Worm (Caenorhabditis elegans): ENCODE results near the gene best-21.
"Not testable (repeated sequence)": the region's sequence is repeated elsewhere in the genome, so short reads cannot be mapped to it uniquely, and the experiment has no call there.

best-21 gene

DNA sequence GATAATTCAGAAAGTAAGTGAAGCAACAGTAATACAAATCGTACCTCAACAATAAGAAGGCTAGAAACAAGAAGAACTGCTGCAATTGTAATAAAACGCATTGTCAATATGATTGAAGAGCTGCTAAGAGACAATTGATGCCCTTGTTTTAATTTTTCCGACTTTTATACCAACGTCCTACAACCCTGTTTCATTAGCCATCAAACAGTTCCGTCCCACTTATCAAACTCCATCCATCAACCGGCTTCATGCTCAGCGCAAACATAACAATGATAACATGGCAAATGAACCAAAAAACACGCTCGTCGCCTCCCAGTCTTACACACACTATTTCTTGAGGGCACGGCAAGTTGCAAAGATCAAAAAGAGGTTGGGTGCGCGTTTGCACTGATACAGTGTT lies 11.1 kb upstream of the best-21 start, which contains the start of gene pqn-90:
Gene pqn-90, minus strand, starts transcription at position 101 of the 400 bp plus-strand sequence.
- TF ChIP-seq daf-12 (tag; optimal IDR thresholded peaks at IDR 0.05): no peak

- TF ChIP-seq nfya-1 (tag; optimal IDR thresholded peaks at IDR 0.05; ENCODE audit: insufficient read depth) (no peak), ztf-11 (tag; optimal IDR thresholded peaks at IDR 0.05) (no peak), pqm-1 (tag; optimal IDR thresholded peaks at IDR 0.05) (no peak), jun-1 (tag; optimal IDR thresholded peaks at IDR 0.05) (no peak), fos-1 (tag; optimal IDR thresholded peaks at IDR 0.05) (no peak)
Observed at ce11 chrIV:15291607-15292006, 10.6 kb upstream of the best-21 start, which contains the start of gene pqn-91. Gene pqn-91 (plus strand): TSS chrIV:15291907.

- no peak for TF ChIP-seq ceh-16 (tag; optimal IDR thresholded peaks at IDR 0.05)
- no peak for TF ChIP-seq ztf-4 (tag; optimal IDR thresholded peaks at IDR 0.05)
- TF ChIP-seq nhr-77 (tag; optimal IDR thresholded peaks at IDR 0.05): no peak
- TF ChIP-seq nhr-23 (tag; optimal IDR thresholded peaks at IDR 0.05): no peak
- no peak for TF ChIP-seq egl-5 (tag; optimal IDR thresholded peaks at IDR 0.05)
- no peak for TF ChIP-seq lin-15B (tag; optimal IDR thresholded peaks at IDR 0.05)
- no peak for TF ChIP-seq sea-2 (GFP tag; optimal IDR thresholded peaks at IDR 0.05)
- TF ChIP-seq R02D3.7 (tag; optimal IDR thresholded peaks at IDR 0.05): no peak
- TF ChIP-seq fkh-2 (tag; optimal IDR thresholded peaks at IDR 0.05): no peak
- TF ChIP-seq mdl-1 (tag; optimal IDR thresholded peaks at IDR 0.05): no peak
- TF ChIP-seq zag-1 (tag; optimal IDR thresholded peaks at IDR 0.05): no peak
- TF ChIP-seq ceh-9 (tag; optimal IDR thresholded peaks at IDR 0.05): no peak
- no peak for TF ChIP-seq pha-4 (tag; optimal IDR thresholded peaks at IDR 0.05)
- no peak for TF ChIP-seq nhr-76 (tag; optimal IDR thresholded peaks at IDR 0.05)
- no peak for TF ChIP-seq lsy-12 (tag; optimal IDR thresholded peaks at IDR 0.05)
- no peak for TF ChIP-seq fkh-10 (GFP tag; optimal IDR thresholded peaks at IDR 0.05)
- TF ChIP-seq ZK546.5 (tag; optimal IDR thresholded peaks at IDR 0.05): no peak
- no peak for TF ChIP-seq nhr-12 (tag; optimal IDR thresholded peaks at IDR 0.05)
- no peak for TF ChIP-seq nhr-67 (tag; optimal IDR thresholded peaks at IDR 0.05)
- TF ChIP-seq elt-2 (tag; optimal IDR thresholded peaks at IDR 0.05): no peak
Observed at ce11 chrIV:15294040-15294439, 8.2 kb upstream of the best-21 start, which contains the start of gene Y73F8A.10. Gene Y73F8A.10 (plus strand): TSS chrIV:15294340.

DNA sequence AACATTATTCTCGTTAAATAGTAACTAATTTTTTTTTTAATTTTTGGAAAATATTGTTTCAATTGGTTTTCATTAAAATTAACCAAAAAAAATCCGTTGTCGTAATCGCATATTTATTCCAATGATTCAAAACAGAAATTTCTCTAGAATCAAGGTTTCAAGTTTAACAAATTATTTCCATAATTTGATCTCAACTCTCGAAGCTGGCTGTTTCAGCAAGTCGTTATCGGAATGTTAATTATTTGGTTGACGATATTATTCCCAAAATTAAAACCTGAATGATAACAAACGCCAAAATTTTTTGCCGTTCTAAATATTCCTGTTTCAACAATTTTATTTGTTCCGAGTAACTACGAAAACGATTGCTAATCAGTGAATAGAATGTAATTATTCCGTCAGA lies 2.2 kb upstream of the best-21 start:
- TF ChIP-seq egl-27 (tag; optimal IDR thresholded peaks at IDR 0.05) (no peak), ceh-82 (tag; optimal IDR thresholded peaks at IDR 0.05) (no peak)

ce11 chrIV:15311590-15311989 lies 9.3 kb downstream of the best-21 start, which contains the start of gene Y73F8A.12:
Gene Y73F8A.12 (minus strand): TSS chrIV:15311690.
- not testable (repeated sequence) for TF ChIP-seq ceh-28, nhr-25, nhr-28 (tag; optimal IDR thresholded peaks at IDR 0.05)

ce11 chrIV:15312008-15312407 lies 9.8 kb downstream of the best-21 start, which contains the start of gene Y73F8A.13:
Gene Y73F8A.13 (plus strand): TSS chrIV:15312247.
- TF ChIP-seq hmg-11 (tag; optimal IDR thresholded peaks at IDR 0.05) (no peak), tbx-2 (tag; optimal IDR thresholded peaks at IDR 0.05) (no peak), pha-4 (tag; optimal IDR thresholded peaks at IDR 0.05) (peak; percentile 71)

DNA sequence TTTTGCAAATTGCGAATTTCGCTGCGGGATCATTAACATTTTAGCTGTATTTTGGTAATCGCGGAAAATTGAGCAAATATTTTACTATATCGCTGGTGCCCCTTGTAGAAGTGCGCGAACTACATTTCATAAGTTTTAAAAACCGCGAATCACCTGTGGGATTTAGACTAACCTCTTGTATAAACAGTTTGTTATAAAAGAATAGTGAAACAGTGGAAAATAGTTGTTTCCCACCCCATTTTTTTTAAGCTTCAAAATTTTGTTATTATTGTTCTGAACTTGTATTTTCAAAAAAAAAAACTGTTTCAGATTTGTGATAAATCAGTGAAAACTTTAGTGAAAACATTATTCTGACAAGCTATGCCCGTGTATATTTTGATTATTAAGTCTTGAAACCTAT lies 13.3 kb downstream of the best-21 start:
- no peak for TF ChIP-seq ztf-11 (tag; optimal IDR thresholded peaks at IDR 0.05)
- no peak for TF ChIP-seq sea-2 (GFP tag; optimal IDR thresholded peaks at IDR 0.05)
- TF ChIP-seq nhr-237 (tag; optimal IDR thresholded peaks at IDR 0.05): no peak
- TF ChIP-seq eor-1 (tag; optimal IDR thresholded peaks at IDR 0.05): no peak
- TF ChIP-seq tbx-2 (tag; optimal IDR thresholded peaks at IDR 0.05): no peak
- TF ChIP-seq pha-4 (tag; optimal IDR thresholded peaks at IDR 0.05): no peak

Data from whole organism, L3 larva.